Fruit fly (Drosophila melanogaster) whole organism, pupa: ENCODE results near the gene CG17325.

Source experiments
- CG10348 ChIP-seq: fragments of 200-800 bp; sonication (Bioruptor generic); IDR thresholded peaks from 2 replicates; pipeline ENCODE4 v1.3.6; 2022; ENCODE audit warnings: missing biosample characterization, missing genetic modification characterization
- CG12605 ChIP-seq: fragments of 200-800 bp; sonication (Bioruptor generic); IDR thresholded peaks from 2 replicates; pipeline ENCODE4 v1.3.6; 2022; ENCODE audit warnings: missing biosample characterization, missing genetic modification characterization
- CG13204 ChIP-seq: fragments of 200-800 bp; sonication (Bioruptor generic); optimal IDR thresholded peaks from 2 replicates; lab custom pipeline; 2018; ENCODE audit warnings: missing biosample characterization, mild to moderate bottlenecking, missing genetic modification characterization, moderate library complexity
- CG14655 ChIP-seq: fragments of 200-800 bp; sonication (Bioruptor generic); optimal IDR thresholded peaks from 3 replicates; lab custom pipeline; 2017; ENCODE audit warnings: mild to moderate bottlenecking, missing biosample characterization, missing genetic modification reagents, missing genetic modification characterization
- CG15710 ChIP-seq: fragments of 200-800 bp; sonication (Bioruptor generic); optimal IDR thresholded peaks from 2 replicates; lab custom pipeline; 2018; ENCODE audit warnings: missing biosample characterization, mild to moderate bottlenecking, missing genetic modification characterization, moderate library complexity
- CG17806 ChIP-seq: fragments of 200-800 bp; sonication (Bioruptor generic); optimal IDR thresholded peaks from 2 replicates; lab custom pipeline; 2018; ENCODE audit warnings: missing biosample characterization, mild to moderate bottlenecking, missing genetic modification characterization, moderate library complexity
- CG32121 ChIP-seq: fragments of 200-800 bp; sonication (Bioruptor generic); IDR thresholded peaks from 2 replicates; pipeline ENCODE4 v1.3.6; 2022; ENCODE audit warnings: missing biosample characterization, missing genetic modification characterization
- CG34367 ChIP-seq: fragments of 200-800 bp; sonication (Bioruptor generic); optimal IDR thresholded peaks from 2 replicates; lab custom pipeline; 2018; ENCODE audit warnings: missing biosample characterization, mild to moderate bottlenecking, missing genetic modification characterization
- CG4496 ChIP-seq: fragments of 200-800 bp; sonication (Bioruptor generic); IDR thresholded peaks from 3 replicates; pipeline ENCODE4 v1.3.6; 2022; ENCODE audit warnings: missing biosample characterization, missing genetic modification characterization
- CG8159 ChIP-seq: fragments of 200-800 bp; sonication (Bioruptor generic); optimal IDR thresholded peaks from 3 replicates; lab custom pipeline; 2018; ENCODE audit warnings: missing biosample characterization, mild to moderate bottlenecking, missing genetic modification characterization, moderate library complexity
- CG8301 ChIP-seq: fragments of 200-800 bp; sonication (Bioruptor generic); optimal IDR thresholded peaks from 2 replicates; lab custom pipeline; 2018; ENCODE audit warnings: missing biosample characterization, mild to moderate bottlenecking, missing genetic modification characterization
- CG9948 ChIP-seq: fragments of 200-800 bp; sonication (Bioruptor generic); optimal IDR thresholded peaks from 2 replicates; lab custom pipeline; 2018; ENCODE audit warnings: missing biosample characterization, mild to moderate bottlenecking, missing genetic modification characterization, moderate library complexity
- D1 ChIP-seq: fragments of 200-800 bp; sonication (Bioruptor generic); optimal IDR thresholded peaks from 2 replicates; lab custom pipeline; 2018; ENCODE audit warnings: missing biosample characterization, mild to moderate bottlenecking, missing genetic modification characterization, moderate library complexity
- EcR ChIP-seq: fragments of 200-800 bp; sonication (Bioruptor generic); optimal IDR thresholded peaks from 3 replicates; lab custom pipeline; 2019; ENCODE audit warnings: missing biosample characterization, missing genetic modification characterization, mild to moderate bottlenecking, moderate library complexity, missing genetic modification reagents
- Ets98B ChIP-seq: fragments of 200-800 bp; sonication (Bioruptor generic); IDR thresholded peaks from 2 replicates; pipeline ENCODE4 v1.3.6; 2022; ENCODE audit warnings: missing biosample characterization, missing genetic modification characterization
- Pif1A ChIP-seq: fragments of 200-800 bp; sonication (Bioruptor generic); optimal IDR thresholded peaks from 3 replicates; lab custom pipeline; 2016; ENCODE audit warnings: missing biosample characterization, missing genetic modification characterization
- Pif1B ChIP-seq: fragments of 200-800 bp; sonication (Bioruptor generic); optimal IDR thresholded peaks from 3 replicates; lab custom pipeline; 2016; ENCODE audit warnings: missing biosample characterization, missing genetic modification characterization
- Snoo ChIP-seq: fragments of 200-800 bp; sonication (Bioruptor generic); optimal IDR thresholded peaks from 3 replicates; lab custom pipeline; 2017; ENCODE audit warnings: missing biosample characterization, mild to moderate bottlenecking, missing genetic modification characterization, inconsistent platforms
- fd96Ca ChIP-seq: fragments of 200-800 bp; sonication (Bioruptor generic); IDR thresholded peaks from 3 replicates; pipeline ENCODE4 v1.3.6; 2022; ENCODE audit warnings: missing biosample characterization, missing genetic modification characterization
- gl ChIP-seq: fragments of 200-800 bp; sonication (Bioruptor generic); optimal IDR thresholded peaks from 2 replicates; lab custom pipeline; 2018; ENCODE audit warnings: missing biosample characterization, mild to moderate bottlenecking, missing genetic modification characterization
- rn ChIP-seq: fragments of 200-800 bp; sonication (Bioruptor generic); IDR thresholded peaks from 2 replicates; pipeline ENCODE4 v1.3.6; 2022; ENCODE audit warnings: missing biosample characterization, missing genetic modification characterization

The CG17325 gene

dm6 chr2L:18801704-18802103 is 10.7 kb upstream of the CG17325 start:
- TF ChIP-seq Pif1A (GFP tag; lab: Kevin White, UChicago) (no peak), CG13204 (GFP tag; lab: Kevin White, UChicago) (no peak), Pif1B (GFP tag; lab: Kevin White, UChicago) (no peak), CG32121 (GFP tag; lab: Robert Waterston, UW) (no peak), CG4496 (GFP tag; lab: Robert Waterston, UW) (no peak)

- TF ChIP-seq Pif1B (GFP tag; lab: Kevin White, UChicago) (no peak), CG10348 (GFP tag; lab: Robert Waterston, UW) (no peak), CG12605 (GFP tag; lab: Robert Waterston, UW) (no peak), CG34367 (tag; lab: Kevin White, UChicago) (no peak), CG8301 (tag; lab: Kevin White, UChicago) (no peak), D1 (tag; lab: Kevin White, UChicago) (no peak), Pif1A (GFP tag; lab: Kevin White, UChicago) (no peak), CG17806 (no peak), CG15710 (tag; lab: Kevin White, UChicago) (no peak), rn (no peak), Ets98B (no peak), CG8159 (tag; lab: Kevin White, UChicago) (no peak), Snoo (no peak), CG32121 (GFP tag; lab: Robert Waterston, UW) (no peak), CG4496 (GFP tag; lab: Robert Waterston, UW) (no peak), CG9948 (no peak), CG14655 (GFP tag; lab: Kevin White, UChicago) (no peak), fd96Ca (no peak), CG13204 (GFP tag; lab: Kevin White, UChicago) (no peak), EcR (no peak)
Measured at dm6 chr2L:18805247-18805636, 7.2 kb upstream of the CG17325 start, which contains the start of gene CG43814. Gene CG43814, minus strand, starts transcription at chr2L:18805347.

dm6 chr2L:18805637-18806403 is 6.6 kb upstream of the CG17325 start:
- no peak for TF ChIP-seq CG10348 (GFP tag; lab: Robert Waterston, UW)
- no peak for TF ChIP-seq CG17806
- TF ChIP-seq CG32121 (GFP tag; lab: Robert Waterston, UW): no peak
- TF ChIP-seq CG13204 (GFP tag; lab: Kevin White, UChicago): no peak
- TF ChIP-seq fd96Ca: no peak
- peak; percentile 10 for TF ChIP-seq CG9948
- no peak for TF ChIP-seq Ets98B
- TF ChIP-seq Snoo: peak; percentile 19
- TF ChIP-seq CG4496 (GFP tag; lab: Robert Waterston, UW): no peak
- TF ChIP-seq Pif1A (GFP tag; lab: Kevin White, UChicago): no peak
- TF ChIP-seq gl (tag; lab: Kevin White, UChicago): no peak
- TF ChIP-seq CG34367 (tag; lab: Kevin White, UChicago): no peak
- no peak for TF ChIP-seq rn
- TF ChIP-seq CG14655 (GFP tag; lab: Kevin White, UChicago): no peak
- TF ChIP-seq CG15710 (tag; lab: Kevin White, UChicago): peak; percentile 31
- TF ChIP-seq Pif1B (GFP tag; lab: Kevin White, UChicago): no peak
- no peak for TF ChIP-seq D1 (tag; lab: Kevin White, UChicago)
- TF ChIP-seq CG8159 (tag; lab: Kevin White, UChicago): peak; percentile 44

- no peak for TF ChIP-seq CG12605 (GFP tag; lab: Robert Waterston, UW)
Measured at dm6 chr2L:18808754-18809329, 3.6 kb upstream of the CG17325 start.

dm6 chr2L:18809486-18809885 is 3.0 kb upstream of the CG17325 start:
- TF ChIP-seq gl (tag; lab: Kevin White, UChicago) (no peak), EcR (no peak), CG32121 (GFP tag; lab: Robert Waterston, UW) (no peak), CG8159 (tag; lab: Kevin White, UChicago) (no peak), Ets98B (no peak), CG17806 (no peak)

- peak; percentile 2 for TF ChIP-seq Pif1B (GFP tag; lab: Kevin White, UChicago)
- TF ChIP-seq CG4496 (GFP tag; lab: Robert Waterston, UW): peak; percentile 52; the same call in 2 of the 3 replicates
- TF ChIP-seq CG14655 (GFP tag; lab: Kevin White, UChicago): peak; percentile 3
- TF ChIP-seq CG15710 (tag; lab: Kevin White, UChicago): peak; percentile 62
- no peak for TF ChIP-seq CG34367 (tag; lab: Kevin White, UChicago)
- TF ChIP-seq CG13204 (GFP tag; lab: Kevin White, UChicago): peak; percentile 60
- TF ChIP-seq CG8159 (tag; lab: Kevin White, UChicago): peak; percentile 64
- peak; percentile 8 for TF ChIP-seq CG17806
- no peak for TF ChIP-seq Ets98B
- no peak for TF ChIP-seq gl (tag; lab: Kevin White, UChicago)
Measured at dm6 chr2L:18810960-18811642, 1.3 kb upstream of the CG17325 start, which contains the start of the genes CG10570 and CG42502. Gene CG10570, minus strand, starts transcription at chr2L:18811252. Gene CG42502, minus strand, starts transcription at chr2L:18811252.
